Worm (Caenorhabditis elegans): ENCODE measurements around the gene sre-56.
"Not testable (repeated sequence)": the region's sequence is repeated elsewhere in the genome, so short reads cannot be mapped to it uniquely, and the experiment has no call there.

Gene sre-56

DNA sequence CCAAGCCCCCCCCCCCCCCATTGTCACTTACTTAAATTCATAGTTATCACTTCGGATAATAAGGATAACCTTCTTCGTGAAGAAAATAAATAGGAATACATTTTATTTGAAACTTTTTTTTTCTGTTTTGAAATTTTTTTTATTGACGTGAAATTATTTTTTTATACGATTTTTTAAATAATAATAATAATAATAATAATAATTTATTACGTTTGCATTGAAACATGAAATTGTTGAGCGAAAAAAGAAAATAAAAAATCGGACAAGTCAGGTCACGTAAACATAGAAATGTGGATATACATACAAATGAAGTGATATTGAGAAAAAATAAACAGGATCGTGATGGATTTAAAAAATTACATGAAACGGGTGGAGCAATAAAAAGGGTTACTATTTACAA, 14.6 kb upstream of the sre-56 start, which contains the start of gene C50E10.2:
C50E10.2 (minus strand) TSS at position 101 of the 400 bp plus-strand sequence.
- TF ChIP-seq ceh-18 (tag; optimal IDR thresholded peaks at IDR 0.05) (no peak), sox-2 (GFP tag; IDR thresholded peaks at IDR 0.05) (no peak), T23F11.4 (GFP tag; optimal IDR thresholded peaks at IDR 0.05) (no peak), ceh-9 (tag; optimal IDR thresholded peaks at IDR 0.05) (no peak), npax-4 (tag; optimal IDR thresholded peaks at IDR 0.05) (no peak), pax-1 (tag; optimal IDR thresholded peaks at IDR 0.05) (no peak), tbx-2 (tag; optimal IDR thresholded peaks at IDR 0.05) (no peak), gmeb-2 (tag; optimal IDR thresholded peaks at IDR 0.05) (no peak), pat-9 (tag; optimal IDR thresholded peaks at IDR 0.05) (no peak), ama-1 (optimal IDR thresholded peaks at IDR 0.05) (no peak), mec-3 (tag; optimal IDR thresholded peaks at IDR 0.05; ENCODE audit: borderline replicate concordance) (no peak), unc-3 (GFP tag; conservative IDR thresholded peaks at IDR 0.05) (no peak), unc-3 (tag; optimal IDR thresholded peaks at IDR 0.05) (no peak)

ce11 chrII:12311560-12311959, 12.7 kb upstream of the sre-56 start, which contains the start of gene sre-51:
Gene sre-51, plus strand, starts transcription at chrII:12311860.
- TF ChIP-seq nhr-11 (tag; optimal IDR thresholded peaks at IDR 0.05), result no peak
- no peak for TF ChIP-seq zip-5 (tag; optimal IDR thresholded peaks at IDR 0.05)
- no peak for TF ChIP-seq ceh-6 (GFP tag; optimal IDR thresholded peaks at IDR 0.05)
- TF ChIP-seq rnt-1 (tag; optimal IDR thresholded peaks at IDR 0.05), result no peak
- no peak for TF ChIP-seq ceh-30 (tag; optimal IDR thresholded peaks at IDR 0.05)
- no peak for TF ChIP-seq unc-86 (tag; optimal IDR thresholded peaks at IDR 0.05)
- TF ChIP-seq pag-3 (tag; optimal IDR thresholded peaks at IDR 0.05; ENCODE audit: borderline replicate concordance), result no peak
- TF ChIP-seq ama-1 (optimal IDR thresholded peaks at IDR 0.05), result no peak
- no peak for TF ChIP-seq elt-2 (tag; optimal IDR thresholded peaks at IDR 0.05)
- no peak for TF ChIP-seq unc-55 (GFP tag; optimal IDR thresholded peaks at IDR 0.05)
- TF ChIP-seq npax-4 (tag; optimal IDR thresholded peaks at IDR 0.05), result no peak

DNA sequence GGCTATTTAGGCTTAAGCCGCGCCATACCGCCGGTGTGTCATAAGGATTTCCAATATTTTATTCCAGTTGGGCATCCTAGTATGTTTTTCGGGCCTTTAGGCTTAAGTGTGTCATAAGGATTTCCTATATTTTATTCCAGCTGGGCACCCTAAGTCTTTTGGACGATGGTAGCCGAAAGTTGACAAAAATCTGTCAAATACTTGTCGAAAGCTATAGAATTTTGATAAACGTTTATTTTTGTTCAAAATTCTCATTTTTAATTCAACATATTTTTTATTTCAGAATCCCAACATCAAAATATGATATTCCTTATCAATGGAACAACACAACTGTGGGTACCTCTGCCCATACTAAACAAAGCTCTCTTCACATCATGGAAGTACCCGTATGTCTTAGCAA, 5.7 kb upstream of the sre-56 start, which contains the start of gene sre-49:
sre-49 (plus strand) TSS at position 301 of the 400 bp plus-strand sequence.
- TF ChIP-seq dve-1 (tag; optimal IDR thresholded peaks at IDR 0.05); elt-4 (tag; optimal IDR thresholded peaks at IDR 0.05); ama-1 (optimal IDR thresholded peaks at IDR 0.05): not testable (repeated sequence)

DNA sequence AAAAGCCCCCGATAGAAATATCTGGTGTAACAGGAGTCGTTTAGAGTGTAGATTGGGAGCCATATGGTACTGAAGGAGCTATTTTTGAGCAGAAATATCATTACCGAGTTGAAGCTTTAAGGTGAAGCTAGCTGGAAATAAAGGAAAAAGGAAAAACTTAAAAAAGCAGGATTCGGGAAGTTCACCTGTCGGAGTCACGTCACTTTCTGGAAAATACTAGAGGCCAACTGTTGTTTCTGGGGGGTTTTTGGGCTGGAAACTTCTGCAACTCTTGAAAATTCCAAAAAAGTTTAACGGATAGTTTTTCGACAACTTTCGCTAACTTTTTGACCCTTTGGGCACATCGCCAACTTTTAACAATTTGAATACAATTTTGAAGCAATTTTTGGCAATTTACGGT, 954 bp upstream of the sre-56 start, which contains the start of gene sre-53:
sre-53 (minus strand) TSS at position 101 of the 400 bp plus-strand sequence.
- TF ChIP-seq ttx-3 (tag; optimal IDR thresholded peaks at IDR 0.05) (no peak), unc-42 (tag; optimal IDR thresholded peaks at IDR 0.05) (no peak), eyg-1 (tag; optimal IDR thresholded peaks at IDR 0.05) (no peak), syd-9 (tag; optimal IDR thresholded peaks at IDR 0.05) (no peak), F13H6.1 (tag; optimal IDR thresholded peaks at IDR 0.05) (no peak), elt-4 (tag; optimal IDR thresholded peaks at IDR 0.05) (no peak), ceh-48 (tag; optimal IDR thresholded peaks at IDR 0.05) (no peak), ama-1 (optimal IDR thresholded peaks at IDR 0.05) (no peak), unc-3 (GFP tag; conservative IDR thresholded peaks at IDR 0.05) (no peak), unc-3 (tag; optimal IDR thresholded peaks at IDR 0.05) (no peak), ceh-24 (tag; optimal IDR thresholded peaks at IDR 0.05) (no peak), ceh-14 (tag; optimal IDR thresholded peaks at IDR 0.05) (no peak), C08G9.2 (tag; optimal IDR thresholded peaks at IDR 0.05) (no peak), che-1 (tag; optimal IDR thresholded peaks at IDR 0.05) (no peak), ceh-30 (tag; optimal IDR thresholded peaks at IDR 0.05) (no peak), Y22D7AL.16 (tag; optimal IDR thresholded peaks at IDR 0.05) (no peak), rnt-1 (tag; optimal IDR thresholded peaks at IDR 0.05) (no peak), K02D7.2 (tag; optimal IDR thresholded peaks at IDR 0.05) (no peak)

ce11 chrII:12328994-12329393, 4.7 kb downstream of the sre-56 start, which contains the start of gene sre-55:
Gene sre-55, plus strand, starts transcription at chrII:12329294.
- TF ChIP-seq dmd-4 (tag; optimal IDR thresholded peaks at IDR 0.05; ENCODE audit: borderline replicate concordance) (no peak), Y22D7AL.16 (tag; optimal IDR thresholded peaks at IDR 0.05) (no peak), npax-4 (tag; optimal IDR thresholded peaks at IDR 0.05) (no peak), ceh-19 (GFP tag; optimal IDR thresholded peaks at IDR 0.05) (no peak), fax-1 (tag; optimal IDR thresholded peaks at IDR 0.05) (no peak), ttx-3 (tag; optimal IDR thresholded peaks at IDR 0.05) (no peak), pax-1 (tag; optimal IDR thresholded peaks at IDR 0.05) (no peak), zip-5 (tag; optimal IDR thresholded peaks at IDR 0.05) (no peak), fkh-6 (tag; optimal IDR thresholded peaks at IDR 0.05) (no peak), K02D7.2 (tag; optimal IDR thresholded peaks at IDR 0.05) (no peak)

Measured in whole organism, late embryonic.